Worm (Caenorhabditis elegans): ENCODE data around the gene sms-2.
A peak's percentile ranks its signal among the peaks of the same experiment; 100 is the strongest.

- TF ChIP-seq nhr-237 (tag; optimal IDR thresholded peaks at IDR 0.05) (no peak), nhr-77 (tag; optimal IDR thresholded peaks at IDR 0.05) (no peak), ama-1 (optimal IDR thresholded peaks at IDR 0.05) (no peak), pha-4 (tag; optimal IDR thresholded peaks at IDR 0.05) (peak; percentile 27), lin-15B (tag; optimal IDR thresholded peaks at IDR 0.05) (no peak), unc-62 (GFP tag; optimal IDR thresholded peaks at IDR 0.05) (no peak), nhr-11 (tag; optimal IDR thresholded peaks at IDR 0.05) (no peak), nfya-1 (tag; optimal IDR thresholded peaks at IDR 0.05; ENCODE audit: insufficient read depth) (no peak), tbx-2 (tag; optimal IDR thresholded peaks at IDR 0.05) (no peak), nhr-76 (tag; optimal IDR thresholded peaks at IDR 0.05) (no peak), elt-2 (tag; optimal IDR thresholded peaks at IDR 0.05) (peak; percentile 92), lin-39 (tag; optimal IDR thresholded peaks at IDR 0.05) (no peak), nhr-28 (tag; optimal IDR thresholded peaks at IDR 0.05) (no peak), jun-1 (tag; optimal IDR thresholded peaks at IDR 0.05) (no peak)
These were observed 10.3 kb downstream of the sms-2 start, which contains the start of gene F53H8.3 for ce11 chrX:938269-938883.

All from whole organism, L3 larva.